Worm (Caenorhabditis elegans): ENCODE measurements around the gene F09C6.13.

DNA sequence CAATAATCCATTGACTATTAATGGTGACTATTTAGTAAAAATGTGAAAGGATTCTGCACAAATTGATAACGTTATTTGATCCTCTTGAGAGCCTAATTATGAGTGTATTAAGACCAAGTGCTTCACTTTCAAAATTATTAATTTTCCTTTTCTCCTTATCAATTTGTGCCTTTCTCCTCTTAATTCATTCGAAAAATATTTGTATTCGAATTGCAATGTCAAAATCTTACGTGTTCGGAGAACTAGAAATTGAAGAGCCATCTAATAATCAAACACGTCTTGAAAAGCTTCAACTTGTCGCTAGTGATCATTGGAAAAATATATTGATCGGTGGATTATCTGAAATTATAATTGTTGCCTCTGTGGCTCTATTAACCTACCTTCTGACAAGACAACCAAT, 36.3 kb upstream of the F09C6.13 start, which contains the start of the genes clec-36 and clec-26:
- TF ChIP-seq sea-2 (GFP tag; IDR thresholded peaks at IDR 0.05) (no peak), nhr-27 (tag; optimal IDR thresholded peaks at IDR 0.05) (no peak), unc-62 (GFP tag; optimal IDR thresholded peaks at IDR 0.05) (no peak), ceh-100 (GFP tag; IDR thresholded peaks at IDR 0.05) (no peak)
